Fruit fly (Drosophila melanogaster) whole organism, embryonic: ENCODE results near the gene vir-1.

ENCODE experiments used
- Atf6 ChIP-seq: fragments of 200-800 bp; sonication (Bioruptor generic); IDR thresholded peaks from 2 replicates; pipeline ENCODE4 v1.3.6; 2022; ENCODE audit warnings: missing biosample characterization, missing genetic modification characterization
- CG10274 ChIP-seq: fragments of 200-800 bp; sonication (Bioruptor generic); optimal IDR thresholded peaks from 3 replicates; lab custom pipeline; 2017; ENCODE audit warnings: missing biosample characterization, mild to moderate bottlenecking, missing genetic modification characterization
- CG10431 ChIP-seq: fragments of 200-800 bp; sonication (Bioruptor generic); optimal IDR thresholded peaks from 3 replicates; lab custom pipeline; 2018; ENCODE audit warnings: missing biosample characterization, mild to moderate bottlenecking, missing genetic modification characterization
- CG14014 ChIP-seq: fragments of 200-800 bp; sonication (Bioruptor generic); IDR thresholded peaks from 2 replicates; pipeline ENCODE4 v1.3.6; 2022; ENCODE audit warnings: missing biosample characterization, missing genetic modification characterization
- CG14710 ChIP-seq: fragments of 200-800 bp; sonication (Bioruptor generic); optimal IDR thresholded peaks from 3 replicates; lab custom pipeline; 2019; ENCODE audit warnings: missing biosample characterization, mild to moderate bottlenecking, missing genetic modification characterization, moderate library complexity
- CG15601 ChIP-seq: fragments of 200-800 bp; sonication (Bioruptor generic); optimal IDR thresholded peaks from 3 replicates; lab custom pipeline; 2019; ENCODE audit warnings: missing biosample characterization, mild to moderate bottlenecking, missing genetic modification characterization, moderate library complexity
- CG15696 ChIP-seq: fragments of 200-800 bp; sonication (Bioruptor generic); optimal IDR thresholded peaks from 2 replicates; lab custom pipeline; 2019; ENCODE audit warnings: missing biosample characterization, mild to moderate bottlenecking, missing genetic modification characterization, moderate library complexity
- CG17829 ChIP-seq: fragments of 200-800 bp; optimal IDR thresholded peaks from 2 replicates; lab custom pipeline; 2019; ENCODE audit warnings: missing biosample characterization, mild to moderate bottlenecking, missing genetic modification characterization, moderate library complexity
- CG33213 ChIP-seq: fragments of 200-800 bp; sonication (Bioruptor generic); optimal IDR thresholded peaks from 3 replicates; lab custom pipeline; 2016; ENCODE audit warnings: missing biosample characterization, missing genetic modification characterization
- CG34224 ChIP-seq: fragments of 200-800 bp; sonication (Bioruptor generic); IDR thresholded peaks from 3 replicates; pipeline ENCODE4 v1.3.6; 2022; ENCODE audit warnings: missing biosample characterization, missing genetic modification characterization; ENCODE audit not compliant: partially characterized antibody
- CG34422 ChIP-seq: fragments of 200-800 bp; sonication (Bioruptor generic); IDR thresholded peaks from 3 replicates; pipeline ENCODE4 v1.3.6; 2022; ENCODE audit warnings: missing biosample characterization, missing genetic modification characterization
- CG4617 ChIP-seq: fragments of 200-800 bp; sonication (Bioruptor generic); optimal IDR thresholded peaks from 3 replicates; lab custom pipeline; 2016; ENCODE audit warnings: missing biosample characterization, missing genetic modification characterization, borderline replicate concordance
- CG4730 ChIP-seq: fragments of 200-800 bp; sonication (Bioruptor generic); IDR thresholded peaks from 2 replicates; pipeline ENCODE4 v1.3.6; 2022; ENCODE audit warnings: missing biosample characterization, missing genetic modification characterization
- CG6689 ChIP-seq: fragments of 200-800 bp; sonication (Bioruptor generic); IDR thresholded peaks from 2 replicates; pipeline ENCODE4 v1.3.6; 2022; ENCODE audit warnings: missing biosample characterization, missing genetic modification characterization
- CG6765 ChIP-seq: fragments of 200-800 bp; sonication (Bioruptor generic); optimal IDR thresholded peaks from 3 replicates; lab custom pipeline; 2017; ENCODE audit warnings: missing biosample characterization, mild to moderate bottlenecking, missing genetic modification characterization
- CG7556 ChIP-seq: fragments of 200-800 bp; sonication (Bioruptor generic); optimal IDR thresholded peaks from 2 replicates; lab custom pipeline; 2017; ENCODE audit warnings: missing biosample characterization, mild to moderate bottlenecking, missing genetic modification characterization
- CG7786 ChIP-seq: fragments of 200-800 bp; sonication (Bioruptor generic); optimal IDR thresholded peaks from 2 replicates; lab custom pipeline; 2016; ENCODE audit warnings: missing biosample characterization, missing genetic modification characterization
- CG7839 ChIP-seq: fragments of 200-800 bp; sonication (Bioruptor generic); optimal IDR thresholded peaks from 3 replicates; lab custom pipeline; 2018; ENCODE audit warnings: missing biosample characterization, mild to moderate bottlenecking, missing genetic modification characterization, moderate library complexity
- CoRest ChIP-seq: fragments of 200-800 bp; sonication (Bioruptor generic); optimal IDR thresholded peaks from 3 replicates; lab custom pipeline; 2018; ENCODE audit warnings: missing biosample characterization, mild to moderate bottlenecking, missing genetic modification characterization, moderate library complexity
- Ets65A ChIP-seq: fragments of 200-800 bp; sonication (Bioruptor generic); peaks from one replicate; lab custom pipeline; 2016; ENCODE audit warnings: missing biosample characterization, missing genetic modification characterization
- Ets97D ChIP-seq: fragments of 200-800 bp; sonication (Bioruptor generic); optimal IDR thresholded peaks from 3 replicates; lab custom pipeline; 2016; ENCODE audit warnings: missing biosample characterization, missing genetic modification characterization
- HLHmδ ChIP-seq: fragments of 200-800 bp; sonication (Bioruptor generic); optimal IDR thresholded peaks from 2 replicates; lab custom pipeline; 2018; ENCODE audit warnings: missing biosample characterization, mild to moderate bottlenecking, missing genetic modification characterization, moderate library complexity
- Hand ChIP-seq: fragments of 200-800 bp; sonication (Bioruptor generic); optimal IDR thresholded peaks from 2 replicates; lab custom pipeline; 2017; ENCODE audit warnings: mild to moderate bottlenecking, missing biosample characterization, missing genetic modification reagents, missing genetic modification characterization
- Lhr ChIP-seq: fragments of 200-800 bp; sonication (Bioruptor generic); optimal IDR thresholded peaks from 3 replicates; lab custom pipeline; 2017; ENCODE audit warnings: mild to moderate bottlenecking, missing biosample characterization, missing genetic modification reagents, missing genetic modification characterization
- Nf-YA ChIP-seq: fragments of 200-800 bp; sonication (Bioruptor generic); IDR thresholded peaks from 2 replicates; pipeline ENCODE4 v1.3.6; 2022; ENCODE audit warnings: missing biosample characterization, missing genetic modification characterization
- Opbp ChIP-seq: fragments of 200-800 bp; sonication (Bioruptor generic); IDR thresholded peaks from 3 replicates; pipeline ENCODE4 v1.3.6; 2022; ENCODE audit warnings: missing biosample characterization, missing genetic modification characterization; ENCODE audit not compliant: partially characterized antibody
- Rfx ChIP-seq: fragments of 200-800 bp; sonication (Bioruptor generic); IDR thresholded peaks from 2 replicates; pipeline ENCODE4 v1.3.6; 2022; ENCODE audit warnings: missing biosample characterization, missing genetic modification characterization
- YL-1 ChIP-seq: fragments of 200-800 bp; sonication (Bioruptor generic); optimal IDR thresholded peaks from 3 replicates; lab custom pipeline; 2017; ENCODE audit warnings: missing biosample characterization, mild to moderate bottlenecking, missing genetic modification characterization
- aop ChIP-seq: fragments of 200-800 bp; sonication (Bioruptor generic); IDR thresholded peaks from 2 replicates; pipeline ENCODE4 v1.3.6; 2022; ENCODE audit warnings: missing biosample characterization, missing genetic modification characterization
- cato ChIP-seq: fragments of 200-800 bp; sonication (Bioruptor generic); optimal IDR thresholded peaks from 2 replicates; lab custom pipeline; 2016; ENCODE audit warnings: missing biosample characterization, missing genetic modification characterization, borderline replicate concordance
- cg ChIP-seq: fragments of 200-800 bp; sonication (Bioruptor generic); optimal IDR thresholded peaks from 3 replicates; lab custom pipeline; 2019; ENCODE audit warnings: missing biosample characterization, mild to moderate bottlenecking, missing genetic modification characterization, moderate library complexity
- ci ChIP-seq: fragments of 200-800 bp; sonication (Bioruptor generic); IDR thresholded peaks from 3 replicates; pipeline ENCODE4 v1.3.6; 2022; ENCODE audit warnings: missing biosample characterization, missing genetic modification characterization
- crol ChIP-seq: fragments of 200-800 bp; sonication (Bioruptor generic); IDR thresholded peaks from 2 replicates; pipeline ENCODE4 v1.3.6; 2022; ENCODE audit warnings: missing biosample characterization, missing genetic modification characterization
- da ChIP-seq: fragments of 200-800 bp; sonication (Bioruptor generic); optimal IDR thresholded peaks from 2 replicates; lab custom pipeline; 2016; ENCODE audit warnings: missing biosample characterization, missing genetic modification characterization
- dati ChIP-seq: fragments of 200-800 bp; sonication (Bioruptor generic); IDR thresholded peaks from 2 replicates; pipeline ENCODE4 v1.3.6; 2022; ENCODE audit warnings: missing biosample characterization, missing genetic modification characterization
- disco-r ChIP-seq: fragments of 200-800 bp; sonication (Bioruptor generic); optimal IDR thresholded peaks from 2 replicates; lab custom pipeline; 2016; ENCODE audit warnings: missing biosample characterization, missing genetic modification characterization
- eyg ChIP-seq: fragments of 200-800 bp; sonication (Bioruptor generic); optimal IDR thresholded peaks from 3 replicates; lab custom pipeline; 2016; ENCODE audit warnings: missing biosample characterization, missing genetic modification characterization
- hbn ChIP-seq: fragments of 200-800 bp; sonication (Bioruptor generic); IDR thresholded peaks from 2 replicates; pipeline ENCODE4 v1.3.6; 2022; ENCODE audit warnings: missing biosample characterization, missing genetic modification characterization; ENCODE audit not compliant: partially characterized antibody
- inv ChIP-seq: fragments of 200-800 bp; sonication (Bioruptor generic); IDR thresholded peaks from 2 replicates; pipeline ENCODE4 v1.3.6; 2022; ENCODE audit warnings: missing biosample characterization, missing genetic modification characterization; ENCODE audit not compliant: partially characterized antibody
- kay ChIP-seq: fragments of 200-800 bp; sonication (Bioruptor generic); optimal IDR thresholded peaks from 2 replicates; lab custom pipeline; 2016; ENCODE audit warnings: missing biosample characterization, missing genetic modification characterization
- mirr ChIP-seq: fragments of 200-800 bp; sonication (Bioruptor generic); optimal IDR thresholded peaks from 3 replicates; lab custom pipeline; 2018; ENCODE audit warnings: missing biosample characterization, mild to moderate bottlenecking, missing genetic modification characterization
- nau ChIP-seq: fragments of 200-800 bp; sonication (Bioruptor generic); optimal IDR thresholded peaks from 3 replicates; lab custom pipeline; 2017; ENCODE audit warnings: missing biosample characterization, mild to moderate bottlenecking, missing genetic modification characterization, missing genetic modification reagents
- nerfin-1 ChIP-seq: fragments of 200-800 bp; sonication (Bioruptor generic); optimal IDR thresholded peaks from 3 replicates; lab custom pipeline; 2019; ENCODE audit warnings: missing biosample characterization, mild to moderate bottlenecking, missing genetic modification characterization, moderate library complexity
- odd ChIP-seq: fragments of 200-800 bp; sonication (Bioruptor generic); optimal IDR thresholded peaks from 2 replicates; lab custom pipeline; 2017; ENCODE audit warnings: missing biosample characterization, mild to moderate bottlenecking, missing genetic modification characterization
- otp ChIP-seq: fragments of 200-800 bp; sonication (Bioruptor generic); IDR thresholded peaks from 3 replicates; pipeline ENCODE4, ENCODE4 v1.3.6; 2022; ENCODE audit warnings: missing biosample characterization, missing genetic modification characterization
- sens ChIP-seq: fragments of 200-800 bp; sonication (Bioruptor generic); peaks from one replicate; lab custom pipeline; 2016; ENCODE audit warnings: missing biosample characterization, missing genetic modification characterization
- wek ChIP-seq: fragments of 200-800 bp; sonication (Bioruptor generic); optimal IDR thresholded peaks from 3 replicates; lab custom pipeline; 2018; ENCODE audit warnings: missing biosample characterization, mild to moderate bottlenecking, missing genetic modification characterization, moderate library complexity

Gene vir-1

dm6 chr2L:12460767-12461739 is 37.8 kb upstream of the vir-1 start (continued):
- peak; percentile 6 for TF ChIP-seq CG7786 (GFP tag; lab: Kevin White, UChicago)
- peak; percentile 44 for TF ChIP-seq CG14710 (tag; lab: Kevin White, UChicago)
- TF ChIP-seq dati (GFP tag; lab: Robert Waterston, UW), result no peak
- peak; percentile 78 for TF ChIP-seq CG15696 (tag; lab: Kevin White, UChicago)
- no peak for TF ChIP-seq da (GFP tag; lab: Kevin White, UChicago)
- TF ChIP-seq eyg, result peak; percentile 32
- TF ChIP-seq odd, result peak; percentile 71
- no peak for TF ChIP-seq CG7839 (tag; lab: Kevin White, UChicago)
- peak; percentile 58 for TF ChIP-seq HLHmδ (GFP tag; lab: Kevin White, UChicago)
- TF ChIP-seq crol, result no peak
- TF ChIP-seq sens (GFP tag; lab: Kevin White, UChicago), result peak; percentile 62
- TF ChIP-seq wek, result peak; percentile 86
- TF ChIP-seq CG10431 (GFP tag; lab: Kevin White, UChicago), result peak; percentile 61
- peak; percentile 76 for TF ChIP-seq ci
- TF ChIP-seq YL-1 (GFP tag; lab: Kevin White, UChicago), result peak; percentile 80
- TF ChIP-seq mirr (GFP tag; lab: Kevin White, UChicago), result peak; percentile 96
- TF ChIP-seq Rfx (GFP tag; lab: Robert Waterston, UW), result peak; percentile 62; the same call in 1 of the 2 replicates
- no peak for TF ChIP-seq CG4730 (GFP tag; lab: Robert Waterston, UW)
- peak; percentile 36 for TF ChIP-seq kay
- TF ChIP-seq nau (GFP tag; lab: Kevin White, UChicago), result peak; percentile 84
- TF ChIP-seq Nf-YA (GFP tag; lab: Robert Waterston, UW), result no peak
- no peak for TF ChIP-seq aop (GFP tag; lab: Robert Waterston, UW)
- TF ChIP-seq Atf6 (GFP tag; lab: Robert Waterston, UW), result peak; percentile 79
- peak; percentile 61 for TF ChIP-seq CG7556
- peak; percentile 69; the same call in 1 of the 3 replicates for TF ChIP-seq otp (GFP tag; lab: Robert Waterston, UW)
- no peak for TF ChIP-seq CG33213 (GFP tag; lab: Kevin White, UChicago)
- peak; percentile 37; the same call in 1 of the 2 replicates for TF ChIP-seq hbn (GFP tag; lab: Robert Waterston, UW)
- no peak for TF ChIP-seq Lhr (GFP tag; lab: Kevin White, UChicago)
- no peak for TF ChIP-seq Ets65A (GFP tag; lab: Kevin White, UChicago)
- TF ChIP-seq CG14014 (GFP tag; lab: Robert Waterston, UW), result peak; percentile 63; the same call in 1 of the 2 replicates
- TF ChIP-seq Ets97D (GFP tag; lab: Kevin White, UChicago), result no peak
- TF ChIP-seq CG17829, result peak; percentile 41
- peak; percentile 28 for TF ChIP-seq CoRest (tag; lab: Kevin White, UChicago)
- TF ChIP-seq cg (GFP tag; lab: Kevin White, UChicago), result peak; percentile 17
- peak; percentile 92 for TF ChIP-seq nerfin-1
- TF ChIP-seq CG6765 (GFP tag; lab: Kevin White, UChicago), result peak; percentile 87
- peak; percentile 46; the same call in 2 of the 3 replicates for TF ChIP-seq CG34224 (GFP tag; lab: Robert Waterston, UW)
- no peak for TF ChIP-seq CG4617 (GFP tag; lab: Kevin White, UChicago)
- TF ChIP-seq inv (GFP tag; lab: Robert Waterston, UW), result peak; percentile 33; the same call in 1 of the 2 replicates
- TF ChIP-seq CG6689, result 0 out of 2 replicates have a peak, but pooled peaks have one; percentile 15
- TF ChIP-seq disco-r (GFP tag; lab: Kevin White, UChicago), result peak; percentile 44
- TF ChIP-seq CG34422 (GFP tag; lab: Robert Waterston, UW), result no peak
- TF ChIP-seq CG15601 (tag; lab: Kevin White, UChicago), result peak; percentile 20
- peak; percentile 26 for TF ChIP-seq CG10274
- TF ChIP-seq Hand (GFP tag; lab: Kevin White, UChicago), result peak; percentile 87
- TF ChIP-seq cato, result no peak
- 0 out of 3 replicates have a peak, but pooled peaks have one; percentile 22 for TF ChIP-seq Opbp (GFP tag; lab: Robert Waterston, UW)
